Worm (Caenorhabditis elegans) whole organism, late embryonic: ENCODE data around the gene math-28.
"Not testable (repeated sequence)": the region's sequence is repeated elsewhere in the genome, so short reads cannot be mapped to it uniquely, and the experiment has no call there.

ENCODE experiments used
- ama-1 ChIP-seq: fragments of 150-350 bp; optimal IDR thresholded peaks from 2 replicates; lab custom pipeline; 2014
- ceh-18 ChIP-seq: sonication (generic microtip); optimal IDR thresholded peaks from 2 replicates; lab custom pipeline; 2016; ENCODE audit warnings: missing genetic modification characterization, missing compliant biosample characterization
- ceh-22 ChIP-seq: sonication (generic microtip); optimal IDR thresholded peaks from 2 replicates; lab custom pipeline; 2017; ENCODE audit warnings: missing biosample characterization, missing genetic modification characterization
- ceh-24 ChIP-seq: sonication (generic microtip); optimal IDR thresholded peaks from 2 replicates; lab custom pipeline; 2016; ENCODE audit warnings: mild to moderate bottlenecking, missing genetic modification characterization, missing compliant biosample characterization
- ceh-30 ChIP-seq: fragments of 150-350 bp; optimal IDR thresholded peaks from 2 replicates; lab custom pipeline; 2014; ENCODE audit warnings: missing biosample characterization, missing genetic modification characterization
- ceh-45 ChIP-seq: fragments of 200-800 bp; sonication (Bioruptor generic); IDR thresholded peaks from 2 replicates; pipeline ENCODE4 v1.3.6; 2022; ENCODE audit warnings: missing genetic modification reagents, missing genetic modification characterization, missing compliant biosample characterization
- ceh-48 ChIP-seq: sonication (generic microtip); optimal IDR thresholded peaks from 2 replicates; lab custom pipeline; 2016; ENCODE audit warnings: missing genetic modification characterization, inconsistent platforms, missing compliant biosample characterization
- ceh-6 ChIP-seq: fragments of 200-800 bp; sonication (Bioruptor generic); optimal IDR thresholded peaks from 2 replicates; lab custom pipeline; 2018; ENCODE audit warnings: mild to moderate bottlenecking, missing genetic modification characterization, missing compliant biosample characterization
- che-1 ChIP-seq: sonication (generic microtip); optimal IDR thresholded peaks from 2 replicates; lab custom pipeline; 2016; ENCODE audit warnings: mild to moderate bottlenecking, missing genetic modification characterization, missing compliant biosample characterization
- dmd-4 ChIP-seq: sonication (generic microtip); optimal IDR thresholded peaks from 2 replicates; lab custom pipeline; 2016; ENCODE audit warnings: borderline replicate concordance, missing genetic modification characterization, missing compliant biosample characterization
- elt-4 ChIP-seq: sonication (generic microtip); optimal IDR thresholded peaks from 2 replicates; lab custom pipeline; 2016; ENCODE audit warnings: missing genetic modification characterization, missing compliant biosample characterization
- ets-4 ChIP-seq: sonication (generic microtip); optimal IDR thresholded peaks from 2 replicates; lab custom pipeline; 2016; ENCODE audit warnings: missing genetic modification characterization, missing compliant biosample characterization
- eyg-1 ChIP-seq: sonication (generic microtip); optimal IDR thresholded peaks from 2 replicates; lab custom pipeline; 2016; ENCODE audit warnings: missing genotype, missing genetic modification characterization, missing compliant biosample characterization
- fkh-10 ChIP-seq: fragments of 150-350 bp; optimal IDR thresholded peaks from 2 replicates; lab custom pipeline; 2014; ENCODE audit warnings: missing biosample characterization, missing genetic modification reagents, missing genetic modification characterization
- fkh-6 ChIP-seq: sonication (generic microtip); optimal IDR thresholded peaks from 2 replicates; lab custom pipeline; 2016; ENCODE audit warnings: missing genetic modification characterization, missing compliant biosample characterization
- gmeb-2 ChIP-seq: sonication (generic microtip); optimal IDR thresholded peaks from 2 replicates; lab custom pipeline; 2016; ENCODE audit warnings: missing genetic modification characterization, inconsistent platforms, missing compliant biosample characterization
- hlh-6 ChIP-seq: sonication (generic microtip); optimal IDR thresholded peaks from 2 replicates; lab custom pipeline; 2016; ENCODE audit warnings: missing genotype, missing genetic modification characterization, missing compliant biosample characterization
- lin-11 ChIP-seq: fragments of 200-800 bp; sonication (Bioruptor generic); optimal IDR thresholded peaks from 2 replicates; lab custom pipeline; 2018; ENCODE audit warnings: mild to moderate bottlenecking, missing genetic modification characterization, missing compliant biosample characterization
- madf-2 ChIP-seq: sonication (generic microtip); optimal IDR thresholded peaks from 2 replicates; lab custom pipeline; 2017; ENCODE audit warnings: missing genetic modification characterization, missing compliant biosample characterization
- nfya-1 ChIP-seq: sonication (generic microtip); optimal IDR thresholded peaks from 2 replicates; lab custom pipeline; 2017; ENCODE audit warnings: missing genetic modification characterization, mild to moderate bottlenecking, missing compliant biosample characterization, antibody characterized with exemption, moderate library complexity
- nhr-11 ChIP-seq: fragments of 150-350 bp; optimal IDR thresholded peaks from 2 replicates; lab custom pipeline; 2014; ENCODE audit warnings: missing biosample characterization, missing genetic modification characterization
- odd-2 ChIP-seq: sonication (generic microtip); optimal IDR thresholded peaks from 2 replicates; lab custom pipeline; 2017; ENCODE audit warnings: antibody characterized with exemption, mild to moderate bottlenecking, missing genetic modification characterization, missing compliant biosample characterization
- pag-3 ChIP-seq: sonication (generic microtip); optimal IDR thresholded peaks from 2 replicates; lab custom pipeline; 2016; ENCODE audit warnings: missing compliant biosample characterization, missing genetic modification characterization, borderline replicate concordance
- pax-1 ChIP-seq: fragments of 150-350 bp; optimal IDR thresholded peaks from 2 replicates; lab custom pipeline; 2014; ENCODE audit warnings: missing biosample characterization, missing genetic modification characterization
- pros-1 ChIP-seq: fragments of 150-350 bp; optimal IDR thresholded peaks from 2 replicates; lab custom pipeline; 2014; ENCODE audit warnings: missing biosample characterization, missing genetic modification reagents, missing genetic modification characterization
- ref-2 ChIP-seq: sonication (generic microtip); optimal IDR thresholded peaks from 2 replicates; lab custom pipeline; 2016; ENCODE audit warnings: missing genetic modification characterization, missing compliant biosample characterization
- rnt-1 ChIP-seq: sonication (generic microtip); optimal IDR thresholded peaks from 2 replicates; lab custom pipeline; 2016; ENCODE audit warnings: missing genetic modification characterization, missing compliant biosample characterization
- sdc-2 ChIP-seq: sonication (generic microtip); optimal IDR thresholded peaks from 2 replicates; lab custom pipeline; 2016; ENCODE audit warnings: missing genotype, missing genetic modification characterization, missing compliant biosample characterization
- unc-3 ChIP-seq, 2 experiments: fragments of 200-800 bp in 1 of 2; sonication (Bioruptor generic) in 1 of 2; sonication (generic microtip) in 1 of 2; conservative IDR thresholded peaks in 1 of 2; optimal IDR thresholded peaks in 1 of 2; 2 replicates each; pipeline versions ENCODE4 v1.3.6 to Lab custom; 2016 to 2022; ENCODE audit warnings: missing compliant biosample characterization in 2 of 2, missing genetic modification characterization in 2 of 2, missing genetic modification reagents in 1 of 2
- unc-42 ChIP-seq: sonication (generic microtip); optimal IDR thresholded peaks from 2 replicates; lab custom pipeline; 2016; ENCODE audit warnings: missing genotype, missing genetic modification characterization, missing compliant biosample characterization
- unc-55 ChIP-seq: sonication (generic microtip); optimal IDR thresholded peaks from 2 replicates; lab custom pipeline; 2017; ENCODE audit warnings: missing biosample characterization, missing genetic modification reagents, missing genetic modification characterization
- unc-86 ChIP-seq: sonication (generic microtip); optimal IDR thresholded peaks from 2 replicates; lab custom pipeline; 2016; ENCODE audit warnings: missing genetic modification characterization, missing compliant biosample characterization

Gene math-28

ce11 chrII:1756582-1756981 is 6.6 kb upstream of the math-28 start, which contains the start of gene fbxb-53:
TSS of gene fbxb-53 (plus strand) at chrII:1756882.
- no peak for TF ChIP-seq pax-1 (tag; lab: Kevin White, UChicago)
- no peak for TF ChIP-seq hlh-6
- no peak for TF ChIP-seq unc-3 (GFP tag; conservative IDR thresholded peaks at IDR 0.05; lab: Robert Waterston, UW)
- TF ChIP-seq unc-3 (tag; optimal IDR thresholded peaks at IDR 0.05; lab: Kevin White, UChicago): no peak
- TF ChIP-seq ceh-48: no peak
- no peak for TF ChIP-seq gmeb-2 (tag; lab: Kevin White, UChicago)
- no peak for TF ChIP-seq che-1 (tag; lab: Kevin White, UChicago)
- TF ChIP-seq ceh-22 (tag; lab: Kevin White, UChicago): no peak
- TF ChIP-seq fkh-10 (GFP tag; lab: Kevin White, UChicago): no peak
- TF ChIP-seq ceh-45 (GFP tag; lab: Robert Waterston, UW): no peak
- no peak for TF ChIP-seq sdc-2 (tag; lab: Kevin White, UChicago)
- TF ChIP-seq ref-2 (tag; lab: Kevin White, UChicago): no peak

ce11 chrII:1757033-1757432 is 6.1 kb upstream of the math-28 start, which contains the start of gene F36H5.10:
TSS of gene F36H5.10 (plus strand) at chrII:1757333.
- TF ChIP-seq rnt-1 (tag; lab: Kevin White, UChicago) (no peak), ceh-6 (GFP tag; lab: Kevin White, UChicago) (no peak), elt-4 (no peak), ceh-22 (tag; lab: Kevin White, UChicago) (no peak), dmd-4 (tag; lab: Kevin White, UChicago) (no peak), nhr-11 (tag; lab: Kevin White, UChicago) (no peak)

ce11 chrII:1759602-1760001 is 3.6 kb upstream of the math-28 start, which contains the start of gene F36H5.18:
TSS of gene F36H5.18 (plus strand) at chrII:1759902.
- TF ChIP-seq madf-2 (no peak), nfya-1 (tag; lab: Kevin White, UChicago) (no peak), fkh-6 (tag; lab: Kevin White, UChicago) (no peak), dmd-4 (tag; lab: Kevin White, UChicago) (no peak), ceh-30 (tag; lab: Kevin White, UChicago) (no peak), ceh-48 (no peak), hlh-6 (no peak)

- no peak for TF ChIP-seq ama-1 (lab: Kevin White, UChicago)
- TF ChIP-seq ceh-24: no peak
- TF ChIP-seq pros-1 (tag; lab: Kevin White, UChicago): no peak
- TF ChIP-seq elt-4: no peak
- TF ChIP-seq unc-42 (tag; lab: Kevin White, UChicago): no peak
- TF ChIP-seq ref-2 (tag; lab: Kevin White, UChicago): no peak
- no peak for TF ChIP-seq rnt-1 (tag; lab: Kevin White, UChicago)
- no peak for TF ChIP-seq pax-1 (tag; lab: Kevin White, UChicago)
- no peak for TF ChIP-seq pag-3
- no peak for TF ChIP-seq eyg-1 (tag; lab: Kevin White, UChicago)
- TF ChIP-seq unc-55: no peak
- no peak for TF ChIP-seq unc-86 (tag; lab: Kevin White, UChicago)
- no peak for TF ChIP-seq unc-3 (GFP tag; conservative IDR thresholded peaks at IDR 0.05; lab: Robert Waterston, UW)
- no peak for TF ChIP-seq unc-3 (tag; optimal IDR thresholded peaks at IDR 0.05; lab: Kevin White, UChicago)
Measured at ce11 chrII:1761564-1761963, 1.6 kb upstream of the math-28 start, which contains the start of gene F36H5.4. TSS of gene F36H5.4 (plus strand) at chrII:1761864.

ce11 chrII:1766715-1767114 is 3.5 kb downstream of the math-28 start:
- no peak for TF ChIP-seq lin-11 (tag; lab: Kevin White, UChicago)
- TF ChIP-seq, all 69 proteins: peak for 0

ce11 chrII:1771347-1771746 is 8.2 kb downstream of the math-28 start, which contains the start of gene math-26:
TSS of gene math-26 (plus strand) at chrII:1771647.
- not testable (repeated sequence) for TF ChIP-seq ceh-18 (tag; lab: Kevin White, UChicago); odd-2; ets-4
